Fruit fly (Drosophila melanogaster) whole organism, wandering third instar larva: Measurements from ENCODE around the gene CG14650.

Experiments
- Mio ChIP-seq: sonication (Bioruptor generic); optimal IDR thresholded peaks from 2 replicates; lab custom pipeline; 2016; ENCODE audit warnings: missing biosample characterization, missing genetic modification characterization
- Rel ChIP-seq, 2 experiments: fragments of 200-800 bp; sonication (Bioruptor generic) in 1 of 2; optimal IDR thresholded peaks; 2 replicates in 1 of 2; 3 replicates in 1 of 2; lab custom pipeline; 2016 to 2019; ENCODE audit warnings: mild to moderate bottlenecking in 2 of 2, missing biosample characterization in 2 of 2, missing genetic modification characterization in 2 of 2, moderate library complexity in 1 of 2
- Sp1 ChIP-seq: fragments of 200-800 bp; sonication (Bioruptor generic); optimal IDR thresholded peaks from 3 replicates; lab custom pipeline; 2019; ENCODE audit warnings: missing biosample characterization, mild to moderate bottlenecking, missing genetic modification characterization, moderate library complexity
- Vsx2 ChIP-seq: fragments of 200-300, 225-300 bp; sonication (Bioruptor generic); optimal IDR thresholded peaks from 2 replicates; lab custom pipeline; 2018; ENCODE audit warnings: missing biosample characterization, missing genetic modification characterization; ENCODE audit not compliant: partially characterized antibody
- br ChIP-seq: fragments of 200-800 bp; sonication (Bioruptor generic); optimal IDR thresholded peaks from 2 replicates; lab custom pipeline; 2016; ENCODE audit warnings: missing biosample characterization, missing genetic modification characterization
- dsf ChIP-seq: sonication (Bioruptor generic); optimal IDR thresholded peaks from 2 replicates; lab custom pipeline; 2016; ENCODE audit warnings: missing biosample characterization, missing genetic modification characterization, borderline replicate concordance
- h ChIP-seq: fragments of 200-800 bp; sonication (Bioruptor generic); optimal IDR thresholded peaks from 3 replicates; lab custom pipeline; 2016; ENCODE audit warnings: missing biosample characterization, mild to moderate bottlenecking, missing genetic modification characterization
- lola ChIP-seq: fragments of >200 bp; optimal IDR thresholded peaks from 2 replicates; lab custom pipeline; 2017; ENCODE audit warnings: missing biosample characterization, missing genetic modification characterization
- pan ChIP-seq: fragments of >200 bp; optimal IDR thresholded peaks from 2 replicates; lab custom pipeline; 2017
- psq ChIP-seq: fragments of 200-800 bp; sonication (Bioruptor generic); optimal IDR thresholded peaks from 3 replicates; lab custom pipeline; 2017; ENCODE audit warnings: missing biosample characterization, mild to moderate bottlenecking, missing genetic modification characterization, moderate library complexity
- rgr ChIP-seq: fragments of 200-800 bp; sonication (Bioruptor generic); optimal IDR thresholded peaks from 3 replicates; lab custom pipeline; 2016; ENCODE audit warnings: missing biosample characterization, mild to moderate bottlenecking, missing genetic modification characterization
- usp ChIP-seq: fragments of >200 bp; optimal IDR thresholded peaks from 2 replicates; lab custom pipeline; 2017; ENCODE audit warnings: missing biosample characterization, missing genetic modification characterization
- woc ChIP-seq: sonication (Bioruptor generic); optimal IDR thresholded peaks from 2 replicates; lab custom pipeline; 2016; ENCODE audit warnings: missing biosample characterization, mild to moderate bottlenecking, missing genetic modification characterization

dm6 chr3R:4433441-4434077 is 3.6 kb upstream of the CG14650 start, which contains the start of the genes eIF3a and CG1074:
- peak; percentile 80 for TF ChIP-seq rgr (GFP tag; lab: Kevin White, UChicago)
- TF ChIP-seq Mio (GFP tag; lab: Kevin White, UChicago): no peak
- no peak for TF ChIP-seq br (GFP tag; lab: Kevin White, UChicago)
- no peak for TF ChIP-seq Vsx2 (GFP tag; lab: Kevin White, UChicago)
- TF ChIP-seq Sp1 (GFP tag; lab: Kevin White, UChicago): peak; percentile 73
- no peak for TF ChIP-seq woc
- TF ChIP-seq usp: no peak
- no peak for TF ChIP-seq dsf
- TF ChIP-seq pan (lab: Kevin White, UChicago): no peak
- no peak for TF ChIP-seq Rel (GFP tag; optimal IDR thresholded peaks at IDR 0.05; lab: Kevin White, UChicago)
- peak; percentile 47 for TF ChIP-seq Rel (tag; optimal IDR thresholded peaks at IDR 0.05; lab: Kevin White, UChicago)
- TF ChIP-seq h (GFP tag; lab: Kevin White, UChicago): peak; percentile 81
- TF ChIP-seq psq (GFP tag; lab: Kevin White, UChicago): peak; percentile 43
- no peak for TF ChIP-seq lola
